Worm (Caenorhabditis elegans) whole organism, L1 larva: ENCODE results near the gene K08E5.5.

Experiments
- aly-2 ChIP-seq: fragments of 150-350 bp; optimal IDR thresholded peaks from 2 replicates; lab custom pipeline; 2014; ENCODE audit warnings: missing biosample characterization, missing genetic modification characterization
- ama-1 ChIP-seq: fragments of 150-350 bp; optimal IDR thresholded peaks from 2 replicates; lab custom pipeline; 2014
- hlh-4 ChIP-seq: sonication (generic microtip); optimal IDR thresholded peaks from 2 replicates; lab custom pipeline; 2016; ENCODE audit warnings: mild to moderate bottlenecking, missing genetic modification characterization, missing compliant biosample characterization
- mdl-1 ChIP-seq, 2 experiments: fragments of 150-350 bp; optimal IDR thresholded peaks; 2 replicates each; lab custom pipeline; 2014 to 2017; ENCODE audit warnings: missing biosample characterization in 2 of 2, missing genetic modification characterization in 2 of 2, inconsistent platforms in 1 of 2
- mep-1 ChIP-seq: fragments of 150-350 bp; optimal IDR thresholded peaks from 2 replicates; lab custom pipeline; 2014; ENCODE audit warnings: missing biosample characterization, missing genetic modification characterization
- nhr-12 ChIP-seq: sonication (generic microtip); optimal IDR thresholded peaks from 2 replicates; lab custom pipeline; 2017; ENCODE audit warnings: missing biosample characterization, missing genetic modification characterization
- nhr-237 ChIP-seq: fragments of 150-350 bp; optimal IDR thresholded peaks from 2 replicates; lab custom pipeline; 2014; ENCODE audit warnings: missing biosample characterization, missing genetic modification characterization
- nhr-77 ChIP-seq: fragments of 150-350 bp; optimal IDR thresholded peaks from 2 replicates; lab custom pipeline; 2014; ENCODE audit warnings: missing biosample characterization, missing genetic modification characterization
- snpc-4 ChIP-seq: fragments of 150-350 bp; optimal IDR thresholded peaks from 2 replicates; lab custom pipeline; 2014; ENCODE audit warnings: missing biosample characterization, missing genetic modification characterization
- sptf-1 ChIP-seq: fragments of 150-350 bp; optimal IDR thresholded peaks from 2 replicates; lab custom pipeline; 2014; ENCODE audit warnings: missing biosample characterization, missing genetic modification characterization
- unc-62 ChIP-seq: fragments of 150-350 bp; optimal IDR thresholded peaks from 2 replicates; lab custom pipeline; 2014; ENCODE audit warnings: missing biosample characterization, missing genetic modification reagents, missing genetic modification characterization

DNA sequence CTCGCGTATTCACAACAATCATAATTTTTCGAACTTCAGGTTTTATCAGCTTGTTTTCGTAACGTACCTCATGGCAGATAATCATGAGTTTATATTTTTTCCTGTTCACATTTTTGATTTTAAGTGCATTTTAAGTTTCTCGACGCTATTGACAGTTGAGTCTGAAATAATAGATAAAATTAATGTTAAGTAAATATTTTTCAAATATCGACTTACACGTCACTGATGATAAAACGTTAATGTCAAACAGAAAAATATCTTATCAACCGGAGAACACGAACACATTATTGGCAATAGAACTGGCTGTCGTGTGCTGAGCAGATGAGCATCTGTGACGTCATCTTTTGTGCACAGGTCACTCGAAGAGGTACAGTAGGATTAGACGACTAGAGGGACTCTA is 36.5 kb upstream of the K08E5.5 start:
- no peak for TF ChIP-seq mdl-1 (tag; optimal IDR thresholded peaks at IDR 0.05; lab: Kevin White, UChicago)
- no peak for TF ChIP-seq snpc-4 (tag; lab: Kevin White, UChicago)
- TF ChIP-seq nhr-77 (tag; lab: Kevin White, UChicago), result no peak
- no peak for TF ChIP-seq unc-62 (GFP tag; lab: Kevin White, UChicago)
- TF ChIP-seq aly-2 (tag; lab: Kevin White, UChicago), result no peak
- TF ChIP-seq nhr-12 (tag; lab: Kevin White, UChicago), result no peak
- no peak for TF ChIP-seq ama-1
- no peak for TF ChIP-seq hlh-4
- TF ChIP-seq mep-1, result no peak
- TF ChIP-seq sptf-1 (tag; lab: Kevin White, UChicago), result no peak
- TF ChIP-seq nhr-237, result no peak
